Worm (Caenorhabditis elegans) whole organism, mixed stage, embryonic: Measurements from ENCODE around the gene Y81G3A.2.

Experiments used
- elt-3 ChIP-seq: fragments of 150-350 bp; optimal IDR thresholded peaks from 2 replicates; lab custom pipeline; 2014; ENCODE audit warnings: missing biosample characterization, missing genetic modification characterization
- nhr-237 ChIP-seq: fragments of 150-350 bp; optimal IDR thresholded peaks from 2 replicates; lab custom pipeline; 2014; ENCODE audit warnings: missing biosample characterization, missing genetic modification characterization

DNA sequence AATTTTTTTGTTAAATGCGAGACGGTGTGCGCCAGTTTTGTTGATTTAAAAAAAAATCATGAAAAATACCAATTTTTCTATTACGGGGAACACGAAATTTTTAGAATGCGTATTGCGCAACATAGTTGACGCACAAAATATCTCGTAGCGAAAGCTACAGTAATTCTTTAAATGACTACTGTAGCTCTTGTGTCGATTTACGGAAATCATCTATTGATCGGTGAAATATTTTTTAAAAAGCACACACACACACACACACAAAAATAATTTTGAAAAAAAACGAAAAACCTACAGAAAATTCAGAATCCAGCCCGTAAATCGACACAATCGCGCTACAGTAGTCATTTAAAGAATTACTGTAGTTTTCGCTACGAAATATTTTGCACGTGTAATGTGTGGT lies 11.2 kb downstream of the Y81G3A.2 start:
- TF ChIP-seq elt-3 (tag; lab: Kevin White, UChicago) (no peak), nhr-237 (tag; lab: Kevin White, UChicago) (no peak)
